Worm (Caenorhabditis elegans) whole organism, young adult: ENCODE results near the gene snu-66.

Experiments
- D2030.7 ChIP-seq: fragments of 200-800 bp; sonication (Bioruptor generic); IDR thresholded peaks from 2 replicates; pipeline ENCODE4 v1.3.6; 2022; ENCODE audit warnings: missing genetic modification reagents, missing genetic modification characterization, missing compliant biosample characterization
- F23B12.7 ChIP-seq: sonication (generic microtip); optimal IDR thresholded peaks from 2 replicates; lab custom pipeline; 2017; ENCODE audit warnings: missing genetic modification characterization, mild to moderate bottlenecking, missing compliant biosample characterization, antibody characterized with exemption, moderate library complexity; ENCODE audit not compliant: insufficient read depth
- mel-28 ChIP-seq: sonication (generic microtip); optimal IDR thresholded peaks from 2 replicates; lab custom pipeline; 2016; ENCODE audit warnings: borderline replicate concordance, mild to moderate bottlenecking, missing genetic modification characterization, missing compliant biosample characterization
- zim-3 ChIP-seq: sonication (generic microtip); optimal IDR thresholded peaks from 2 replicates; lab custom pipeline; 2017; ENCODE audit warnings: mild to moderate bottlenecking, missing genetic modification characterization, moderate library complexity, missing compliant biosample characterization

ce11 chrV:7525695-7526094, 49.8 kb downstream of the snu-66 start, which contains the start of gene C54F6.18:
- TF ChIP-seq mel-28, result no peak
- TF ChIP-seq F23B12.7 (tag; lab: Kevin White, UChicago), result no peak
- no peak for TF ChIP-seq D2030.7 (GFP tag; lab: Robert Waterston, UW)
- no peak for TF ChIP-seq zim-3 (tag; lab: Kevin White, UChicago)
